Fruit fly (Drosophila melanogaster): ENCODE measurements around the gene Jig.

Gene Jig

dm6 chr3R:14558383-14558883 is 2.3 kb upstream of the Jig start (continued):
- 0 out of 2 replicates have a peak, but pooled peaks have one; percentile 34 for TF ChIP-seq sim (GFP tag; IDR thresholded peaks at IDR 0.05)
- peak; percentile 64 for TF ChIP-seq HmgD (GFP tag; optimal IDR thresholded peaks at IDR 0.05)
- peak; percentile 51 for TF ChIP-seq da (GFP tag; optimal IDR thresholded peaks at IDR 0.05)
- peak; percentile 78; the same call in 1 of the 3 replicates for TF ChIP-seq CG2199 (GFP tag; IDR thresholded peaks at IDR 0.05)
- TF ChIP-seq Bgb (GFP tag; IDR thresholded peaks at IDR 0.05; ENCODE audit: partially characterized antibody), result peak; percentile 9; the same call in 1 of the 2 replicates
- peak; percentile 48 for TF ChIP-seq CG3838 (GFP tag; optimal IDR thresholded peaks at IDR 0.05)
- peak; percentile 91 for TF ChIP-seq Hand (GFP tag; optimal IDR thresholded peaks at IDR 0.05)
- TF ChIP-seq CG6813 (GFP tag; optimal IDR thresholded peaks at IDR 0.05), result peak; percentile 86
- peak; percentile 89 for TF ChIP-seq CG1233 (GFP tag; optimal IDR thresholded peaks at IDR 0.05)
- TF ChIP-seq dimm (GFP tag; IDR thresholded peaks at IDR 0.05), result peak; percentile 71
- TF ChIP-seq CG30403 (GFP tag; optimal IDR thresholded peaks at IDR 0.05), result peak; percentile 94
- TF ChIP-seq tll (GFP tag; optimal IDR thresholded peaks at IDR 0.05), result no peak
- TF ChIP-seq H2.0 (GFP tag; IDR thresholded peaks at IDR 0.05), result peak; percentile 74
- TF ChIP-seq unc-4 (GFP tag; IDR thresholded peaks at IDR 0.05; ENCODE audit: partially characterized antibody), result no peak
- TF ChIP-seq CG10209 (GFP tag; optimal IDR thresholded peaks at IDR 0.05), result peak; percentile 92
- peak; percentile 64 for TF ChIP-seq mirr (GFP tag; optimal IDR thresholded peaks at IDR 0.05)
- no peak for TF ChIP-seq CG13287 (GFP tag; IDR thresholded peaks at IDR 0.05; ENCODE audit: partially characterized antibody)
- peak; percentile 89 for TF ChIP-seq CG11695 (GFP tag; IDR thresholded peaks at IDR 0.05)
- TF ChIP-seq ash1 (GFP tag; optimal IDR thresholded peaks at IDR 0.05), result peak; percentile 52
- peak; percentile 67 for TF ChIP-seq CG17328 (GFP tag; IDR thresholded peaks at IDR 0.05)
- TF ChIP-seq slp2 (GFP tag; optimal IDR thresholded peaks at IDR 0.05), result peak; percentile 83
- peak; percentile 86 for TF ChIP-seq disco-r (GFP tag; optimal IDR thresholded peaks at IDR 0.05)
- no peak for TF ChIP-seq ato (GFP tag; IDR thresholded peaks at IDR 0.05; ENCODE audit: partially characterized antibody)
- peak; percentile 77 for TF ChIP-seq CG7357 (GFP tag; IDR thresholded peaks at IDR 0.05)
- peak; percentile 85 for TF ChIP-seq fu2 (GFP tag; optimal IDR thresholded peaks at IDR 0.05)
- TF ChIP-seq CG10321 (GFP tag; IDR thresholded peaks at IDR 0.05), result peak; percentile 47; the same call in 1 of the 2 replicates
- peak; percentile 84 for TF ChIP-seq eyg (GFP tag; optimal IDR thresholded peaks at IDR 0.05)
- TF ChIP-seq CG2202 (tag; optimal IDR thresholded peaks at IDR 0.05), result peak; percentile 41
- peak; percentile 67 for TF ChIP-seq CG3995 (GFP tag; optimal IDR thresholded peaks at IDR 0.05)
- peak; percentile 91 for TF ChIP-seq gcm (GFP tag; optimal IDR thresholded peaks at IDR 0.05)
- peak; percentile 77; the same call in 2 of the 3 replicates for TF ChIP-seq ase (GFP tag; IDR thresholded peaks at IDR 0.05)
- TF ChIP-seq Max (GFP tag; optimal IDR thresholded peaks at IDR 0.05), result peak; percentile 88
- TF ChIP-seq CG8388 (GFP tag; optimal IDR thresholded peaks at IDR 0.05), result peak; percentile 91
- peak; percentile 89 for TF ChIP-seq CG4820 (GFP tag; optimal IDR thresholded peaks at IDR 0.05)
- TF ChIP-seq emc (GFP tag; optimal IDR thresholded peaks at IDR 0.05), result peak; percentile 60
- peak; percentile 83 for TF ChIP-seq sima (GFP tag; optimal IDR thresholded peaks at IDR 0.05)
- no peak for TF ChIP-seq cg (GFP tag; optimal IDR thresholded peaks at IDR 0.05)
- peak; percentile 96 for TF ChIP-seq nmo (GFP tag; optimal IDR thresholded peaks at IDR 0.05)
- TF ChIP-seq CG7928 (GFP tag; optimal IDR thresholded peaks at IDR 0.05), result peak; percentile 73
- TF ChIP-seq CrebB (tag; optimal IDR thresholded peaks at IDR 0.05), result peak; percentile 77
- peak; percentile 43 for TF ChIP-seq bigmax (GFP tag; optimal IDR thresholded peaks at IDR 0.05)
- peak; percentile 86 for TF ChIP-seq sob (GFP tag; IDR thresholded peaks at IDR 0.05)
- TF ChIP-seq Drgx (GFP tag; IDR thresholded peaks at IDR 0.05), result peak; percentile 79
- TF ChIP-seq CG11247 (GFP tag; IDR thresholded peaks at IDR 0.05), result peak; percentile 80
- TF ChIP-seq stc (GFP tag; IDR thresholded peaks at IDR 0.05), result peak; percentile 89
- no peak for TF ChIP-seq Scr (GFP tag; IDR thresholded peaks at IDR 0.05; ENCODE audit: partially characterized antibody)
- TF ChIP-seq psq (GFP tag; optimal IDR thresholded peaks at IDR 0.05), result peak; percentile 63
- peak; percentile 91 for TF ChIP-seq Fer3 (tag; optimal IDR thresholded peaks at IDR 0.05)
- TF ChIP-seq GATAe (GFP tag; conservative IDR thresholded peaks at IDR 0.05), result no peak
- TF ChIP-seq Hmx (GFP tag; optimal IDR thresholded peaks at IDR 0.05), result peak; percentile 80
